Worm (Caenorhabditis elegans) whole organism, L4 larva: Measurements from ENCODE around the gene F21C10.11.

Source experiments
- F49E8.2 ChIP-seq: sonication (generic microtip); optimal IDR thresholded peaks from 2 replicates; lab custom pipeline; 2016; ENCODE audit warnings: missing compliant biosample characterization, mild to moderate bottlenecking, missing genetic modification characterization, borderline replicate concordance
- ZK546.5 ChIP-seq, 2 experiments: sonication (generic microtip); optimal IDR thresholded peaks; 2 replicates each; lab custom pipeline; 2017; ENCODE audit warnings: missing biosample characterization in 2 of 2, missing genetic modification characterization in 2 of 2
- aha-1 ChIP-seq: fragments of 150-350 bp; peaks from one replicate; lab custom pipeline; 2014; ENCODE audit warnings: missing biosample characterization, missing genetic modification characterization
- aly-2 ChIP-seq: sonication (generic microtip); optimal IDR thresholded peaks from 2 replicates; lab custom pipeline; 2018; ENCODE audit warnings: missing biosample characterization, missing genetic modification characterization
- gei-8 ChIP-seq: fragments of 200-800 bp; sonication (Bioruptor generic); optimal IDR thresholded peaks from 2 replicates; lab custom pipeline; 2018; ENCODE audit warnings: mild to moderate bottlenecking, missing genetic modification characterization, missing compliant biosample characterization
- jun-1 ChIP-seq: fragments of 150-350 bp; optimal IDR thresholded peaks from 2 replicates; lab custom pipeline; 2014; ENCODE audit warnings: missing biosample characterization, missing genetic modification reagents, missing genetic modification characterization
- mep-1 ChIP-seq: fragments of 150-350 bp; sonication (generic microtip); optimal IDR thresholded peaks from 3 replicates; lab custom pipeline; 2014; ENCODE audit warnings: missing biosample characterization, missing genetic modification characterization
- nhr-237 ChIP-seq: sonication (generic microtip); optimal IDR thresholded peaks from 2 replicates; lab custom pipeline; 2017; ENCODE audit warnings: missing biosample characterization, missing genetic modification characterization
- nhr-6 ChIP-seq: fragments of 150-350 bp; optimal IDR thresholded peaks from 2 replicates; lab custom pipeline; 2014; ENCODE audit warnings: missing biosample characterization, missing genetic modification characterization
- pqm-1 ChIP-seq: sonication (generic microtip); optimal IDR thresholded peaks from 2 replicates; lab custom pipeline; 2017; ENCODE audit warnings: missing biosample characterization, missing genetic modification characterization
- unc-39 ChIP-seq: sonication (generic microtip); optimal IDR thresholded peaks from 2 replicates; lab custom pipeline; 2017; ENCODE audit warnings: missing biosample characterization, missing genetic modification characterization
- zip-11 ChIP-seq: fragments of 200-800 bp; sonication (Bioruptor generic); IDR thresholded peaks from 2 replicates; pipeline ENCODE4 v1.3.6; 2022; ENCODE audit warnings: missing genetic modification characterization, missing compliant biosample characterization
- zip-2 ChIP-seq: fragments of 150-350 bp; optimal IDR thresholded peaks from 2 replicates; lab custom pipeline; 2014; ENCODE audit warnings: missing biosample characterization, missing genetic modification characterization
- ztf-11 ChIP-seq: fragments of 150-350 bp; optimal IDR thresholded peaks from 2 replicates; lab custom pipeline; 2014; ENCODE audit warnings: missing biosample characterization, missing genetic modification characterization

DNA sequence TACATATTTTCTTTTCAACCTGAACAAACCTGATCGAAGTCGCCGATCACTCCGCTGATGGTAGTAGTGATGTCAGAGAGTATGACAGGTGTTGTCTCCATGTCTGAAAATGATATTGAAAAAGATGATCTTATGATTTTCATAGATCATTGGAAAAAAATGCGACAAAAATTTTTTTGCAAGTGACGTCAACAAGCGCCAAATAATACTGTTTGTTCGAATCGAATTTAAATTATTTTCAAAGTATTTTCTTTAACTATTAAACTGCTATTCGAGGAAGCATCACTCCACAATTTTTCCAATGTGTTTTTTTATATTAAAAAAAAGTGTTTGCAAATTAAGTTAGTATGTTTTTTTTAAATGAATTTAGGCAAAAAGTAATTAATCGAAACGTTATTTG lies 14.3 kb downstream of the F21C10.11 start, which contains the start of gene pitr-2:
- no peak for TF ChIP-seq zip-11
- TF ChIP-seq nhr-6 (tag; lab: Kevin White, UChicago), result no peak
- no peak for TF ChIP-seq F49E8.2 (tag; lab: Kevin White, UChicago)
- no peak for TF ChIP-seq unc-39 (tag; lab: Kevin White, UChicago)
- no peak for TF ChIP-seq jun-1 (tag; lab: Kevin White, UChicago)
- TF ChIP-seq ztf-11 (tag; lab: Kevin White, UChicago), result no peak
- no peak for TF ChIP-seq ZK546.5 (tag; optimal IDR thresholded peaks at IDR 0.05; lab: Kevin White, UChicago)
- no peak for TF ChIP-seq zip-2 (tag; lab: Kevin White, UChicago)
- no peak for TF ChIP-seq nhr-237 (tag; lab: Kevin White, UChicago)
- TF ChIP-seq aha-1, result no peak
- TF ChIP-seq mep-1 (tag; lab: Kevin White, UChicago), result no peak
- TF ChIP-seq gei-8, result no peak
- TF ChIP-seq pqm-1 (tag; lab: Kevin White, UChicago), result no peak
- TF ChIP-seq aly-2 (tag; lab: Kevin White, UChicago), result no peak
